Worm (Caenorhabditis elegans) whole organism, mixed stage, embryonic: ENCODE data around the gene K04A8.1.

Source experiments
- ces-1 ChIP-seq: fragments of 150-350 bp; optimal IDR thresholded peaks from 2 replicates; lab custom pipeline; 2014; ENCODE audit warnings: missing biosample characterization, missing genetic modification reagents, missing genetic modification characterization
- elt-1 ChIP-seq: sonication (generic microtip); optimal IDR thresholded peaks from 2 replicates; lab custom pipeline; 2017; ENCODE audit warnings: missing genetic modification characterization, mild to moderate bottlenecking, missing compliant biosample characterization, antibody characterized with exemption, moderate library complexity, borderline replicate concordance; ENCODE audit not compliant: insufficient read depth
- elt-3 ChIP-seq: fragments of 150-350 bp; optimal IDR thresholded peaks from 2 replicates; lab custom pipeline; 2014; ENCODE audit warnings: missing biosample characterization, missing genetic modification characterization
- lin-13 ChIP-seq: fragments of 150-350 bp; optimal IDR thresholded peaks from 2 replicates; lab custom pipeline; 2014; ENCODE audit warnings: missing biosample characterization, missing genetic modification characterization
- mab-5 ChIP-seq: fragments of 150-350 bp; optimal IDR thresholded peaks from 2 replicates; lab custom pipeline; 2014; ENCODE audit warnings: missing biosample characterization, missing genetic modification characterization
- mep-1 ChIP-seq: fragments of 150-350 bp; optimal IDR thresholded peaks from 2 replicates; lab custom pipeline; 2017; ENCODE audit warnings: missing biosample characterization, missing genetic modification reagents, missing genetic modification characterization, inconsistent platforms
- nhr-237 ChIP-seq: fragments of 150-350 bp; optimal IDR thresholded peaks from 2 replicates; lab custom pipeline; 2014; ENCODE audit warnings: missing biosample characterization, missing genetic modification characterization
- nhr-28 ChIP-seq: fragments of 150-350 bp; optimal IDR thresholded peaks from 2 replicates; lab custom pipeline; 2014; ENCODE audit warnings: missing biosample characterization, missing genetic modification characterization
- nhr-76 ChIP-seq: sonication (generic microtip); optimal IDR thresholded peaks from 2 replicates; lab custom pipeline; 2017; ENCODE audit warnings: missing biosample characterization, missing genetic modification characterization
- pha-4 ChIP-seq: fragments of 150-350 bp; optimal IDR thresholded peaks from 2 replicates; lab custom pipeline; 2018; ENCODE audit warnings: missing biosample characterization, missing genetic modification reagents, missing genetic modification characterization
- snpc-4 ChIP-seq: fragments of 150-350 bp; optimal IDR thresholded peaks from 2 replicates; lab custom pipeline; 2014; ENCODE audit warnings: missing biosample characterization, missing genetic modification characterization
- ztf-11 ChIP-seq: fragments of 150-350 bp; optimal IDR thresholded peaks from 2 replicates; lab custom pipeline; 2014; ENCODE audit warnings: missing biosample characterization, missing genetic modification characterization

- TF ChIP-seq nhr-28 = no peak
- TF ChIP-seq elt-3 (tag; lab: Kevin White, UChicago) = no peak
- TF ChIP-seq pha-4 (tag; lab: Kevin White, UChicago) = no peak
- TF ChIP-seq lin-13 (tag; lab: Kevin White, UChicago) = no peak
- TF ChIP-seq ztf-11 = no peak
- TF ChIP-seq ces-1 (GFP tag; lab: Kevin White, UChicago) = no peak
- TF ChIP-seq nhr-237 (tag; lab: Kevin White, UChicago) = no peak
- TF ChIP-seq mep-1 (tag; lab: Kevin White, UChicago) = no peak
- TF ChIP-seq nhr-76 (tag; lab: Kevin White, UChicago) = no peak
- no peak for TF ChIP-seq snpc-4
- no peak for TF ChIP-seq elt-1
- TF ChIP-seq mab-5 (tag; lab: Kevin White, UChicago) = no peak
Measured at ce11 chrV:6517305-6518224, 48.6 kb upstream of the K04A8.1 start.
